Worm (Caenorhabditis elegans): Measurements from ENCODE around the gene C18A3.7.

- peak; percentile 83 for TF ChIP-seq him-1 (tag; optimal IDR thresholded peaks at IDR 0.05)
- no peak for TF ChIP-seq W03F9.2 (tag; optimal IDR thresholded peaks at IDR 0.05)
Observed at ce11 chrII:5725094-5725493, 5.1 kb downstream of the C18A3.7 start.
